Worm (Caenorhabditis elegans) whole organism, L4/young adult: ENCODE data around the gene F17C11.12.

Experiments used
- W03F9.2 ChIP-seq: fragments of 150-350 bp; optimal IDR thresholded peaks from 2 replicates; lab custom pipeline; 2014; ENCODE audit warnings: missing biosample characterization, missing genetic modification characterization
- dao-5 ChIP-seq: sonication (generic microtip); optimal IDR thresholded peaks from 2 replicates; lab custom pipeline; 2016; ENCODE audit warnings: missing genotype, missing genetic modification characterization, moderate library complexity, missing compliant biosample characterization
- him-1 ChIP-seq: sonication (generic microtip); optimal IDR thresholded peaks from 2 replicates; lab custom pipeline; 2016; ENCODE audit warnings: missing genotype, missing genetic modification reagents, missing genetic modification characterization, missing compliant biosample characterization

F17C11.12 gene

ce11 chrV:10932411-10932810, 4.3 kb downstream of the F17C11.12 start, which contains the start of gene F58B4.5:
Gene F58B4.5 (plus strand): TSS chrV:10932693.
- TF ChIP-seq dao-5 (tag; lab: Kevin White, UChicago) (no peak), W03F9.2 (tag; lab: Kevin White, UChicago) (peak; percentile 21), him-1 (no peak)

- no peak for TF ChIP-seq dao-5 (tag; lab: Kevin White, UChicago)
- TF ChIP-seq W03F9.2 (tag; lab: Kevin White, UChicago): no peak
- no peak for TF ChIP-seq him-1
Measured at ce11 chrV:10931189-10931588, 5.5 kb downstream of the F17C11.12 start, which contains the start of gene scvp-1. Gene scvp-1 (minus strand): TSS chrV:10931289.

ce11 chrV:10929511-10929910, 7.2 kb downstream of the F17C11.12 start, which contains the start of gene F58B4.3:
Gene F58B4.3 (plus strand): TSS chrV:10929811.
- TF ChIP-seq W03F9.2 (tag; lab: Kevin White, UChicago) (no peak), dao-5 (tag; lab: Kevin White, UChicago) (no peak), him-1 (no peak)

ce11 chrV:10925658-10926057, 11.1 kb downstream of the F17C11.12 start:
- TF ChIP-seq W03F9.2 (tag; lab: Kevin White, UChicago): no peak
- TF ChIP-seq him-1: no peak
- no peak for TF ChIP-seq dao-5 (tag; lab: Kevin White, UChicago)

ce11 chrV:10924731-10925130, 12.0 kb downstream of the F17C11.12 start, which contains the start of gene F58B4.6:
Gene F58B4.6 (plus strand): TSS chrV:10925031.
- TF ChIP-seq him-1 (no peak), dao-5 (tag; lab: Kevin White, UChicago) (no peak), W03F9.2 (tag; lab: Kevin White, UChicago) (no peak)

ce11 chrV:10923229-10923628, 13.5 kb downstream of the F17C11.12 start, which contains the start of gene F58B4.7:
Gene F58B4.7 (minus strand): TSS chrV:10923329.
- TF ChIP-seq him-1: no peak
- TF ChIP-seq W03F9.2 (tag; lab: Kevin White, UChicago): no peak
- TF ChIP-seq dao-5 (tag; lab: Kevin White, UChicago): no peak

ce11 chrV:10921747-10922146, 15.0 kb downstream of the F17C11.12 start, which contains the start of gene nas-31:
Gene nas-31 (minus strand): TSS chrV:10921847.
- TF ChIP-seq W03F9.2 (tag; lab: Kevin White, UChicago) (no peak), dao-5 (tag; lab: Kevin White, UChicago) (no peak), him-1 (no peak)

ce11 chrV:10918373-10918772, 18.3 kb downstream of the F17C11.12 start, which contains the start of gene F58B4.2:
Gene F58B4.2 (minus strand): TSS chrV:10918473.
- no peak for TF ChIP-seq dao-5 (tag; lab: Kevin White, UChicago)
- TF ChIP-seq him-1: no peak
- TF ChIP-seq W03F9.2 (tag; lab: Kevin White, UChicago): no peak

- no peak for TF ChIP-seq him-1
Measured at ce11 chrV:10915922-10916321, 20.8 kb downstream of the F17C11.12 start.

ce11 chrV:10909959-10910358, 26.8 kb downstream of the F17C11.12 start:
- no peak for TF ChIP-seq dao-5 (tag; lab: Kevin White, UChicago)
- no peak for TF ChIP-seq him-1
- TF ChIP-seq W03F9.2 (tag; lab: Kevin White, UChicago): no peak

ce11 chrV:10909071-10909470, 27.6 kb downstream of the F17C11.12 start, which contains the start of gene zzz-1:
Gene zzz-1 (minus strand): TSS chrV:10909171.
- TF ChIP-seq dao-5 (tag; lab: Kevin White, UChicago) (no peak), W03F9.2 (tag; lab: Kevin White, UChicago) (no peak), him-1 (no peak)

ce11 chrV:10904795-10905194, 31.9 kb downstream of the F17C11.12 start:
- TF ChIP-seq him-1 (no peak), W03F9.2 (tag; lab: Kevin White, UChicago) (no peak), dao-5 (tag; lab: Kevin White, UChicago) (no peak)

ce11 chrV:10903748-10904147, 33.0 kb downstream of the F17C11.12 start, which contains the start of gene F32D8.15:
Gene F32D8.15 (plus strand): TSS chrV:10904048.
- TF ChIP-seq W03F9.2 (tag; lab: Kevin White, UChicago) (no peak), him-1 (no peak), dao-5 (tag; lab: Kevin White, UChicago) (no peak)

- TF ChIP-seq him-1: no peak
Measured at ce11 chrV:10902682-10903081, 34.0 kb downstream of the F17C11.12 start, which contains the start of gene F32D8.8. Gene F32D8.8 (minus strand): TSS chrV:10902782.

ce11 chrV:10901125-10901524, 35.6 kb downstream of the F17C11.12 start, which contains the start of gene spp-16:
Gene spp-16 (minus strand): TSS chrV:10901303.
- TF ChIP-seq dao-5 (tag; lab: Kevin White, UChicago) (no peak), him-1 (no peak), W03F9.2 (tag; lab: Kevin White, UChicago) (no peak)
